Fruit fly (Drosophila melanogaster) whole organism, embryonic: ENCODE data around the gene CG32483.

Experiments used
- Abd-B ChIP-seq: fragments of 200-800 bp; sonication (Bioruptor generic); optimal IDR thresholded peaks from 2 replicates; lab custom pipeline; 2018; ENCODE audit warnings: missing biosample characterization, mild to moderate bottlenecking, missing genetic modification characterization, moderate library complexity
- Antp ChIP-seq: fragments of 200-800 bp; sonication (Bioruptor generic); optimal IDR thresholded peaks from 3 replicates; lab custom pipeline; 2016; ENCODE audit warnings: missing biosample characterization, missing genetic modification characterization
- Atf-2 ChIP-seq: fragments of 200-800 bp; sonication (Bioruptor generic); optimal IDR thresholded peaks from 2 replicates; lab custom pipeline; 2016; ENCODE audit warnings: missing biosample characterization, missing genetic modification characterization
- Blimp-1 ChIP-seq: fragments of 200-800 bp; sonication (Bioruptor generic); optimal IDR thresholded peaks from 3 replicates; lab custom pipeline; 2018; ENCODE audit warnings: missing biosample characterization, missing genetic modification characterization, mild to moderate bottlenecking, moderate library complexity, missing genetic modification reagents
- BtbVII ChIP-seq: fragments of 200-800 bp; sonication (Bioruptor generic); optimal IDR thresholded peaks from 3 replicates; lab custom pipeline; 2017; ENCODE audit warnings: missing biosample characterization, mild to moderate bottlenecking, missing genetic modification characterization
- CG10366 ChIP-seq: fragments of 200-800 bp; sonication (Bioruptor generic); IDR thresholded peaks from 2 replicates; pipeline ENCODE4 v1.3.6; 2022; ENCODE audit warnings: missing biosample characterization, missing genetic modification characterization
- CG11093 ChIP-seq: fragments of 200-800 bp; sonication (Bioruptor generic); IDR thresholded peaks from 3 replicates; pipeline ENCODE4 v1.3.6; 2022; ENCODE audit warnings: missing biosample characterization, missing genetic modification characterization
- CG11696 ChIP-seq: fragments of 200-800 bp; sonication (Bioruptor generic); IDR thresholded peaks from 2 replicates; pipeline ENCODE4 v1.3.6; 2022; ENCODE audit warnings: missing biosample characterization, missing genetic modification characterization
- CG14050 ChIP-seq: fragments of 200-800 bp; sonication (Bioruptor generic); IDR thresholded peaks from 3 replicates; pipeline ENCODE4 v1.3.6; 2022; ENCODE audit warnings: missing biosample characterization, missing genetic modification characterization
- CG15601 ChIP-seq: fragments of 200-800 bp; sonication (Bioruptor generic); optimal IDR thresholded peaks from 3 replicates; lab custom pipeline; 2019; ENCODE audit warnings: missing biosample characterization, mild to moderate bottlenecking, missing genetic modification characterization, moderate library complexity
- CG1603 ChIP-seq: fragments of 200-800 bp; sonication (Bioruptor generic); optimal IDR thresholded peaks from 2 replicates; lab custom pipeline; 2019; ENCODE audit warnings: missing biosample characterization, mild to moderate bottlenecking, missing genetic modification characterization, moderate library complexity
- CG17612 ChIP-seq: fragments of 200-800 bp; sonication (Bioruptor generic); IDR thresholded peaks from 2 replicates; pipeline ENCODE4 v1.3.6; 2022; ENCODE audit warnings: missing biosample characterization, missing genetic modification characterization
- CG2875 ChIP-seq: fragments of 200-800 bp; sonication (Bioruptor generic); optimal IDR thresholded peaks from 2 replicates; lab custom pipeline; 2017; ENCODE audit warnings: missing biosample characterization, mild to moderate bottlenecking, missing genetic modification characterization, missing genetic modification reagents
- CG31441 ChIP-seq: fragments of 200-800 bp; sonication (Bioruptor generic); IDR thresholded peaks from 2 replicates; pipeline ENCODE4 v1.3.6; 2022; ENCODE audit warnings: missing biosample characterization, missing genetic modification characterization
- CG34224 ChIP-seq: fragments of 200-800 bp; sonication (Bioruptor generic); IDR thresholded peaks from 3 replicates; pipeline ENCODE4 v1.3.6; 2022; ENCODE audit warnings: missing biosample characterization, missing genetic modification characterization; ENCODE audit not compliant: partially characterized antibody
- CG4424 ChIP-seq: fragments of 200-800 bp; sonication (Bioruptor generic); optimal IDR thresholded peaks from 3 replicates; lab custom pipeline; 2016; ENCODE audit warnings: missing biosample characterization, missing genetic modification characterization
- CG6689 ChIP-seq: fragments of 200-800 bp; sonication (Bioruptor generic); IDR thresholded peaks from 2 replicates; pipeline ENCODE4 v1.3.6; 2022; ENCODE audit warnings: missing biosample characterization, missing genetic modification characterization
- CG8281 ChIP-seq: fragments of 200-800 bp; sonication (Bioruptor generic); optimal IDR thresholded peaks from 2 replicates; lab custom pipeline; 2018; ENCODE audit warnings: missing biosample characterization, mild to moderate bottlenecking, missing genetic modification characterization, moderate library complexity
- CG8388 ChIP-seq: fragments of 200-800 bp; sonication (Bioruptor generic); optimal IDR thresholded peaks from 2 replicates; lab custom pipeline; 2019; ENCODE audit warnings: missing biosample characterization, mild to moderate bottlenecking, missing genetic modification characterization, moderate library complexity
- CG9727 ChIP-seq: fragments of 200-800 bp; sonication (Bioruptor generic); optimal IDR thresholded peaks from 3 replicates; lab custom pipeline; 2017; ENCODE audit warnings: missing biosample characterization, mild to moderate bottlenecking, missing genetic modification characterization
- CoRest ChIP-seq: fragments of 200-800 bp; sonication (Bioruptor generic); optimal IDR thresholded peaks from 3 replicates; lab custom pipeline; 2018; ENCODE audit warnings: missing biosample characterization, mild to moderate bottlenecking, missing genetic modification characterization, moderate library complexity
- Drgx ChIP-seq: fragments of 200-800 bp; sonication (Bioruptor generic); IDR thresholded peaks from 2 replicates; pipeline ENCODE4 v1.3.6; 2022; ENCODE audit warnings: missing biosample characterization, missing genetic modification characterization
- E2f1 ChIP-seq: fragments of 200-800 bp; sonication (Bioruptor generic); IDR thresholded peaks from 2 replicates; pipeline ENCODE4 v1.3.6; 2022; ENCODE audit warnings: missing biosample characterization, missing genetic modification characterization
- Eip74EF ChIP-seq, 2 experiments: fragments of 200-800 bp in 1 of 2; fragments of >200 bp in 1 of 2; sonication (Bioruptor generic) in 1 of 2; optimal IDR thresholded peaks; 2 replicates each; lab custom pipeline; 2017 to 2019; ENCODE audit warnings: missing biosample characterization in 2 of 2, missing genetic modification characterization in 2 of 2, mild to moderate bottlenecking in 1 of 2, moderate library complexity in 1 of 2
- GATAe ChIP-seq: fragments of 200-800 bp; sonication (Bioruptor generic); conservative IDR thresholded peaks from 2 replicates; pipeline ENCODE4 v1.3.6; 2022; ENCODE audit warnings: missing biosample characterization, missing genetic modification characterization
- Hsf ChIP-seq: fragments of 200-800 bp; sonication (Bioruptor generic); optimal IDR thresholded peaks from 3 replicates; lab custom pipeline; 2016; ENCODE audit warnings: missing biosample characterization, missing genetic modification characterization
- Ravus ChIP-seq: fragments of 200-800 bp; sonication (Bioruptor generic); IDR thresholded peaks from 2 replicates; pipeline ENCODE4 v1.3.6; 2022; ENCODE audit warnings: missing biosample characterization, missing genetic modification characterization
- Sry-δ ChIP-seq: fragments of 200-800 bp; sonication (Bioruptor generic); optimal IDR thresholded peaks from 2 replicates; lab custom pipeline; 2016; ENCODE audit warnings: missing biosample characterization, missing genetic modification characterization
- Xrp1 ChIP-seq: fragments of 200-800 bp; sonication (Bioruptor generic); IDR thresholded peaks from 2 replicates; pipeline ENCODE4 v1.3.6; 2022; ENCODE audit warnings: missing biosample characterization, missing genetic modification characterization
- ac ChIP-seq: fragments of 200-800 bp; sonication (Bioruptor generic); optimal IDR thresholded peaks from 3 replicates; lab custom pipeline; 2017; ENCODE audit warnings: missing biosample characterization, mild to moderate bottlenecking, missing genetic modification characterization
- bsh ChIP-seq, 2 experiments: fragments of 200-800 bp; sonication (Bioruptor generic); optimal IDR thresholded peaks; 2 replicates each; lab custom pipeline; 2017 to 2018; ENCODE audit warnings: mild to moderate bottlenecking in 2 of 2, missing biosample characterization in 2 of 2, missing genetic modification characterization in 2 of 2, moderate library complexity in 1 of 2
- cad ChIP-seq: fragments of >200 bp; optimal IDR thresholded peaks from 2 replicates; lab custom pipeline; 2017; ENCODE audit warnings: missing biosample characterization, missing genetic modification characterization
- chif ChIP-seq, 2 experiments: fragments of 200-800 bp; sonication (Bioruptor generic); optimal IDR thresholded peaks; 3 replicates each; lab custom pipeline; 2016; ENCODE audit warnings: missing biosample characterization in 2 of 2, missing genetic modification characterization in 2 of 2
- danr ChIP-seq: fragments of 200-800 bp; sonication (Bioruptor generic); IDR thresholded peaks from 2 replicates; pipeline ENCODE4 v1.3.6; 2022; ENCODE audit warnings: missing biosample characterization, missing genetic modification characterization
- dmrt99B ChIP-seq: fragments of 200-800 bp; sonication (Bioruptor generic); optimal IDR thresholded peaks from 2 replicates; lab custom pipeline; 2018; ENCODE audit warnings: missing biosample characterization, mild to moderate bottlenecking, missing genetic modification characterization, moderate library complexity
- gcm ChIP-seq: fragments of 200-800 bp; sonication (Bioruptor generic); optimal IDR thresholded peaks from 2 replicates; lab custom pipeline; 2019; ENCODE audit warnings: missing biosample characterization, mild to moderate bottlenecking, missing genetic modification characterization, moderate library complexity
- gem ChIP-seq: fragments of 200-800 bp; sonication (Bioruptor generic); optimal IDR thresholded peaks from 2 replicates; lab custom pipeline; 2019; ENCODE audit warnings: missing biosample characterization, mild to moderate bottlenecking, missing genetic modification characterization, moderate library complexity
- klu ChIP-seq: fragments of 200-800 bp; sonication (Bioruptor generic); IDR thresholded peaks from 2 replicates; pipeline ENCODE4 v1.3.6; 2022; ENCODE audit warnings: missing biosample characterization, missing genetic modification characterization
- onecut ChIP-seq: fragments of 200-800 bp; sonication (Bioruptor generic); IDR thresholded peaks from 2 replicates; pipeline ENCODE4 v1.3.6; 2022; ENCODE audit warnings: missing biosample characterization, missing genetic modification characterization
- org-1 ChIP-seq: fragments of 200-800 bp; sonication (Bioruptor generic); optimal IDR thresholded peaks from 2 replicates; lab custom pipeline; 2017; ENCODE audit warnings: missing biosample characterization, missing genetic modification characterization
- otp ChIP-seq: fragments of 200-800 bp; sonication (Bioruptor generic); IDR thresholded peaks from 3 replicates; pipeline ENCODE4, ENCODE4 v1.3.6; 2022; ENCODE audit warnings: missing biosample characterization, missing genetic modification characterization
- phol ChIP-seq: fragments of 200-800 bp; sonication (Bioruptor generic); optimal IDR thresholded peaks from 3 replicates; lab custom pipeline; 2018; ENCODE audit warnings: missing biosample characterization, mild to moderate bottlenecking, missing genetic modification characterization, moderate library complexity
- pnt ChIP-seq: fragments of 200-800 bp; sonication (Bioruptor generic); optimal IDR thresholded peaks from 3 replicates; lab custom pipeline; 2016; ENCODE audit warnings: missing biosample characterization, missing genetic modification characterization
- ranshi ChIP-seq: fragments of 200-800 bp; sonication (Bioruptor generic); IDR thresholded peaks from 2 replicates; pipeline ENCODE4 v1.3.6; 2022; ENCODE audit warnings: missing biosample characterization, missing genetic modification characterization
- row ChIP-seq: fragments of 200-800 bp; sonication (Bioruptor generic); IDR thresholded peaks from 3 replicates; pipeline ENCODE4 v1.3.6; 2022; ENCODE audit warnings: missing biosample characterization, missing genetic modification characterization
- seq ChIP-seq: fragments of 200-800 bp; sonication (Bioruptor generic); IDR thresholded peaks from 2 replicates; pipeline ENCODE4 v1.3.6; 2022; ENCODE audit warnings: missing biosample characterization, missing genetic modification characterization
- stc ChIP-seq: fragments of 200-800 bp; sonication (Bioruptor generic); IDR thresholded peaks from 2 replicates; pipeline ENCODE4 v1.3.6; 2022; ENCODE audit warnings: missing biosample characterization, missing genetic modification characterization
- trh ChIP-seq: fragments of 200-800 bp; sonication (Bioruptor generic); optimal IDR thresholded peaks from 2 replicates; lab custom pipeline; 2016; ENCODE audit warnings: missing biosample characterization, missing genetic modification characterization
- unpg ChIP-seq: fragments of 200-800 bp; sonication (Bioruptor generic); optimal IDR thresholded peaks from 3 replicates; lab custom pipeline; 2018; ENCODE audit warnings: missing biosample characterization, mild to moderate bottlenecking, missing genetic modification characterization, moderate library complexity
- zen ChIP-seq: fragments of 200-800 bp; sonication (Bioruptor generic); optimal IDR thresholded peaks from 3 replicates; lab custom pipeline; 2018; ENCODE audit warnings: missing biosample characterization, mild to moderate bottlenecking, missing genetic modification characterization, moderate library complexity
- zen2 ChIP-seq: fragments of 200-800 bp; sonication (Bioruptor generic); IDR thresholded peaks from 3 replicates; pipeline ENCODE4 v1.3.6; 2022; ENCODE audit warnings: missing biosample characterization, missing genetic modification characterization; ENCODE audit not compliant: partially characterized antibody

Gene CG32483

DNA sequence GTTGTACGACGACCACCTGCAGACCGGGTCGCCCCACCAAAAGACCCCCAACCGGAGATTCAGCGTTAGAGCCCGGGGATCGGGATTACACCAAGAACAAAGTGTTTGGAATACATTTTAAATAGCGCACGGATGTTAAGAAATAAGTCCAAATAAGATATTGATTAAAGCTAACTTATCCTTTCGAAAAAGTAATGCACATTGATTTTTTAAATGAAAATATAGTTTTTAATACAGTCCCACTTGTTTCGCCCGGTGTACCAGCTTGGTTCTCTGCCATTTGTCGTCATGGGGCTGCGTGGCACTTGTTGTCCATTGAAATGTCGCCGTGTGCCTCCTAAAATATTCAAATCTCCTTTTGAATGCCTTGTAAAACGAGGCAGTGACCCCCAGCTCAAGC lies 31.1 kb upstream of the CG32483 start (continued):
- TF ChIP-seq ranshi = no peak; the same call in 1 of the 2 replicates
- TF ChIP-seq CG14050 (GFP tag; lab: Robert Waterston, UW) = no peak
- TF ChIP-seq cad (GFP tag; lab: Kevin White, UChicago) = no peak
- peak; percentile 36 for TF ChIP-seq gcm (GFP tag; lab: Kevin White, UChicago)
- TF ChIP-seq trh (GFP tag; lab: Kevin White, UChicago) = no peak
- peak; percentile 35 for TF ChIP-seq org-1 (GFP tag; lab: Kevin White, UChicago)
- TF ChIP-seq E2f1 (GFP tag; lab: Robert Waterston, UW) = no peak
- TF ChIP-seq CG4424 (GFP tag; lab: Kevin White, UChicago) = peak; percentile 30
- peak; percentile 61 for TF ChIP-seq unpg
- TF ChIP-seq Drgx = peak; percentile 80
- peak; percentile 70 for TF ChIP-seq CG31441 (GFP tag; lab: Robert Waterston, UW)
- TF ChIP-seq Blimp-1 (GFP tag; lab: Kevin White, UChicago) = peak; percentile 36
- peak; percentile 16 for TF ChIP-seq phol (tag; lab: Kevin White, UChicago)
- TF ChIP-seq otp (GFP tag; lab: Robert Waterston, UW) = 0 out of 3 replicates have a peak, but pooled peaks have one; percentile 34
- no peak for TF ChIP-seq Ravus
- TF ChIP-seq chif (GFP tag; optimal IDR thresholded peaks at IDR 0.05; lab: Kevin White, UChicago) = peak in 1 of 2 experiments; percentile 35
- TF ChIP-seq Atf-2 (GFP tag; lab: Kevin White, UChicago) = no peak
- peak; percentile 67 for TF ChIP-seq CG8388
- TF ChIP-seq CoRest = peak; percentile 6
- TF ChIP-seq CG17612 (GFP tag; lab: Robert Waterston, UW) = no peak
- peak; percentile 29 for TF ChIP-seq CG9727 (GFP tag; lab: Kevin White, UChicago)
- no peak for TF ChIP-seq Eip74EF (GFP tag; optimal IDR thresholded peaks at IDR 0.05; lab: Kevin White, UChicago)
- peak; percentile 6 to 68 for TF ChIP-seq bsh (GFP tag; optimal IDR thresholded peaks at IDR 0.05; lab: Kevin White, UChicago)
- TF ChIP-seq GATAe (GFP tag; lab: Robert Waterston, UW) = no peak
- TF ChIP-seq dmrt99B (tag; lab: Kevin White, UChicago) = peak; percentile 33
- TF ChIP-seq pnt = peak; percentile 37
- peak; percentile 24 for TF ChIP-seq Antp (GFP tag; lab: Kevin White, UChicago)
- TF ChIP-seq klu (GFP tag; lab: Robert Waterston, UW) = no peak
- TF ChIP-seq row (GFP tag; lab: Robert Waterston, UW) = peak; percentile 53; the same call in 2 of the 3 replicates
- peak; percentile 43 for TF ChIP-seq CG6689 (GFP tag; lab: Robert Waterston, UW)
- peak; percentile 28 for TF ChIP-seq CG15601 (tag; lab: Kevin White, UChicago)
- no peak for TF ChIP-seq CG10366 (GFP tag; lab: Robert Waterston, UW)
- no peak for TF ChIP-seq ac (GFP tag; lab: Kevin White, UChicago)
- TF ChIP-seq gem (tag; lab: Kevin White, UChicago) = peak; percentile 73
- TF ChIP-seq Abd-B (GFP tag; lab: Kevin White, UChicago) = no peak
- no peak for TF ChIP-seq zen (tag; lab: Kevin White, UChicago)
- TF ChIP-seq BtbVII (GFP tag; lab: Kevin White, UChicago) = no peak
- TF ChIP-seq onecut (GFP tag; lab: Robert Waterston, UW) = no peak
- no peak for TF ChIP-seq zen2
- no peak; the same call in 1 of the 2 replicates for TF ChIP-seq stc
- TF ChIP-seq danr (GFP tag; lab: Robert Waterston, UW) = no peak
- TF ChIP-seq Sry-δ (GFP tag; lab: Kevin White, UChicago) = no peak
- TF ChIP-seq CG1603 (tag; lab: Kevin White, UChicago) = peak; percentile 83
- TF ChIP-seq CG2875 (GFP tag; lab: Kevin White, UChicago) = peak; percentile 62
- TF ChIP-seq CG34224 (GFP tag; lab: Robert Waterston, UW) = no peak
- TF ChIP-seq Xrp1 = peak; percentile 72
- TF ChIP-seq Hsf (GFP tag; lab: Kevin White, UChicago) = no peak
- 0 out of 2 replicates have a peak, but pooled peaks have one; percentile 19 for TF ChIP-seq seq (GFP tag; lab: Robert Waterston, UW)
- no peak for TF ChIP-seq CG8281
- no peak for TF ChIP-seq CG11696 (GFP tag; lab: Robert Waterston, UW)
- peak; percentile 32; the same call in 1 of the 3 replicates for TF ChIP-seq CG11093 (GFP tag; lab: Robert Waterston, UW)
